Worm (Caenorhabditis elegans) whole organism, L4/young adult: Measurements from ENCODE around the gene dlat-1.

Experiments
- W03F9.2 ChIP-seq: fragments of 150-350 bp; optimal IDR thresholded peaks from 2 replicates; lab custom pipeline; 2014; ENCODE audit warnings: missing biosample characterization, missing genetic modification characterization
- dao-5 ChIP-seq: sonication (generic microtip); optimal IDR thresholded peaks from 2 replicates; lab custom pipeline; 2016; ENCODE audit warnings: missing genotype, missing genetic modification characterization, moderate library complexity, missing compliant biosample characterization
- him-1 ChIP-seq: sonication (generic microtip); optimal IDR thresholded peaks from 2 replicates; lab custom pipeline; 2016; ENCODE audit warnings: missing genotype, missing genetic modification reagents, missing genetic modification characterization, missing compliant biosample characterization

Gene dlat-1

ce11 chrV:14414964-14415564, 32.0 kb downstream of the dlat-1 start, which contains the start of the genes nxf-1 and C15H11.11:
Gene nxf-1, minus strand, starts transcription at chrV:14415014.
Gene C15H11.11, plus strand, starts transcription at chrV:14415499.
- TF ChIP-seq W03F9.2 (tag; lab: Kevin White, UChicago) (peak; percentile 68), dao-5 (tag; lab: Kevin White, UChicago) (no peak), him-1 (tag; lab: Kevin White, UChicago) (no peak)

ce11 chrV:14414032-14414431, 33.1 kb downstream of the dlat-1 start:
- TF ChIP-seq him-1 (tag; lab: Kevin White, UChicago) (no peak), W03F9.2 (tag; lab: Kevin White, UChicago) (no peak), dao-5 (tag; lab: Kevin White, UChicago) (no peak)

DNA sequence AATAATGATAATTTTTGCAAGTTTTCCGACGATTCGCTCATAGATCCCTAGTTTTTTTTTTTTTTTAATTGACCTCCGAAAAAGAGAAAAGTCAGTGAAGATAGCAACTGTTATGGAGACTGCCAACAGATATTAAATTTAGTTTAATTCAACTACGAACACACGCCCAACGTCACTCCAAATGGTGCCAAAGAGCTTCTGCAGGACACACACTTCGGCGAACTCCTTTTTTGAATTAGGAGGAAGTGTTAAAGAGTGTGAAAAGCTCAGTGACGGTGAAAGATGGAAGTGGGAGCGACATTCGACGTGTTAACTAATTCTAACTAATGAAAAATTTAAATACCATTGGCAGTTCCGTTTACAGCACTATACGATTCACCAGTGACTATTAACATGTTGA, 35.1 kb downstream of the dlat-1 start:
- TF ChIP-seq him-1 (tag; lab: Kevin White, UChicago), result no peak
- no peak for TF ChIP-seq dao-5 (tag; lab: Kevin White, UChicago)
- TF ChIP-seq W03F9.2 (tag; lab: Kevin White, UChicago), result no peak

ce11 chrV:14409905-14410304, 37.2 kb downstream of the dlat-1 start:
- TF ChIP-seq him-1 (tag; lab: Kevin White, UChicago) (no peak), dao-5 (tag; lab: Kevin White, UChicago) (no peak), W03F9.2 (tag; lab: Kevin White, UChicago) (no peak)

ce11 chrV:14408774-14409173, 38.3 kb downstream of the dlat-1 start, which contains the start of gene gnrr-2:
Gene gnrr-2, plus strand, starts transcription at chrV:14409074.
- no peak for TF ChIP-seq W03F9.2 (tag; lab: Kevin White, UChicago)

ce11 chrV:14405647-14406046, 41.4 kb downstream of the dlat-1 start:
- TF ChIP-seq him-1 (tag; lab: Kevin White, UChicago) (no peak), dao-5 (tag; lab: Kevin White, UChicago) (no peak), W03F9.2 (tag; lab: Kevin White, UChicago) (no peak)

DNA sequence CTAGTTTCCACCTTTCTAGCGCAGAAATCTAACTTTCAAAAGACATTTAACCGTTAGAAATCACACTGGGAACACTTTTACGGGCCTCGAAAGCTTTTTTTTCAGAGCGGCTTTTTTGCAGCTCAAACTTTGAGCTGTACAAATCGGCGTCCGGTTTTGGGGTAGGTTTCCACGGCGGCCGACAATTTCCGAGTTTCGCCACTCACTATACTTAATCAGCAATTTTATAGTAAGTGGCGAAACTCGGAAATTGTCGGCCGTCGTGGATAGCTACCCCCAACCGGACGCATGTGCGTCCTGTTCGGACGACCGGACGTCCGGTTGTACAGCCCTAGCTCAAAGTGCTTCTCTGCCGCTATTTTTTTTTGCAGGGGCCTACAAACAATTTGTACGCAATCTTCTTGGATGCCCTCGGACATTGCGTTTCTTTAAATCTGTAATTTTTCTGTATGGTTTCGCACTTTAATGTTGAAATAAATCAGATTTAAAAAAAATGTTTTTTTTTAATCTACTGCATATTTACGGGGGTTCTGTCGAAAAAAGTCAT, 50.9 kb downstream of the dlat-1 start:
- TF ChIP-seq dao-5 (tag; lab: Kevin White, UChicago) (no peak), him-1 (tag; lab: Kevin White, UChicago) (no peak), W03F9.2 (tag; lab: Kevin White, UChicago) (no peak)
